Worm (Caenorhabditis elegans) whole organism, young adult: Measurements from ENCODE around the gene ints-9.

Experiments used
- B0019.2 ChIP-seq: fragments of 200-800 bp; sonication (Bioruptor generic); conservative IDR thresholded peaks from 2 replicates; pipeline ENCODE4 v1.3.6; 2022; ENCODE audit warnings: missing genetic modification reagents, missing genetic modification characterization, missing compliant biosample characterization
- B0336.3 ChIP-seq: fragments of 200-800 bp; sonication (Bioruptor generic); IDR thresholded peaks from 2 replicates; pipeline ENCODE4 v1.3.6; 2022; ENCODE audit warnings: missing genetic modification characterization, missing compliant biosample characterization
- D2030.7 ChIP-seq: fragments of 200-800 bp; sonication (Bioruptor generic); IDR thresholded peaks from 2 replicates; pipeline ENCODE4 v1.3.6; 2022; ENCODE audit warnings: missing genetic modification reagents, missing genetic modification characterization, missing compliant biosample characterization
- F23B12.7 ChIP-seq: sonication (generic microtip); optimal IDR thresholded peaks from 2 replicates; lab custom pipeline; 2017; ENCODE audit warnings: missing genetic modification characterization, mild to moderate bottlenecking, missing compliant biosample characterization, antibody characterized with exemption, moderate library complexity; ENCODE audit not compliant: insufficient read depth
- F49E8.2 ChIP-seq: sonication (generic microtip); optimal IDR thresholded peaks from 3 replicates; lab custom pipeline; 2017; ENCODE audit warnings: missing genetic modification characterization, mild to moderate bottlenecking, missing compliant biosample characterization, antibody characterized with exemption, moderate library complexity; ENCODE audit not compliant: insufficient read depth
- F52B5.7 ChIP-seq: sonication (generic microtip); optimal IDR thresholded peaks from 2 replicates; lab custom pipeline; 2016; ENCODE audit warnings: mild to moderate bottlenecking, missing genetic modification characterization, missing compliant biosample characterization
- K12H6.12 ChIP-seq: fragments of 200-800 bp; sonication (Bioruptor generic); optimal IDR thresholded peaks from 2 replicates; lab custom pipeline; 2018; ENCODE audit warnings: mild to moderate bottlenecking, missing genetic modification characterization, missing compliant biosample characterization
- Y53F4B.3 ChIP-seq: fragments of 200-800 bp; sonication (Bioruptor generic); IDR thresholded peaks from 2 replicates; pipeline ENCODE4 v1.3.6; 2022; ENCODE audit warnings: missing genetic modification reagents, missing genetic modification characterization, missing compliant biosample characterization
- Y53G8AR.9 ChIP-seq: fragments of 200-800 bp; sonication (Bioruptor generic); conservative IDR thresholded peaks from 2 replicates; pipeline ENCODE4 v1.3.6; 2022; ENCODE audit warnings: missing genetic modification reagents, missing genetic modification characterization, missing compliant biosample characterization
- akir-1 ChIP-seq: fragments of 200-800 bp; sonication (Bioruptor generic); optimal IDR thresholded peaks from 2 replicates; lab custom pipeline; 2018; ENCODE audit warnings: mild to moderate bottlenecking, missing genetic modification characterization, moderate library complexity, missing compliant biosample characterization
- aptf-3 ChIP-seq: fragments of 200-800 bp; sonication (Bioruptor generic); IDR thresholded peaks from 2 replicates; pipeline ENCODE4 v1.3.6; 2022; ENCODE audit warnings: missing genetic modification characterization, missing compliant biosample characterization
- attf-3 ChIP-seq: fragments of 200-800 bp; sonication (Bioruptor generic); conservative IDR thresholded peaks from 2 replicates; pipeline ENCODE4 v1.3.6; 2022; ENCODE audit warnings: missing genetic modification reagents, missing genetic modification characterization, missing compliant biosample characterization
- attf-5 ChIP-seq: fragments of 200-800 bp; sonication (Bioruptor generic); optimal IDR thresholded peaks from 2 replicates; lab custom pipeline; 2018; ENCODE audit warnings: mild to moderate bottlenecking, missing genetic modification characterization, missing compliant biosample characterization
- ccch-3 ChIP-seq: fragments of 200-800 bp; sonication (Bioruptor generic); optimal IDR thresholded peaks from 2 replicates; lab custom pipeline; 2018; ENCODE audit warnings: mild to moderate bottlenecking, missing genetic modification characterization, missing compliant biosample characterization
- ceh-58 ChIP-seq: fragments of 200-800 bp; sonication (Bioruptor generic); IDR thresholded peaks from 2 replicates; pipeline ENCODE4 v1.3.6; 2022; ENCODE audit warnings: missing genetic modification characterization, missing compliant biosample characterization
- ceh-91 ChIP-seq: fragments of 200-800 bp; sonication (Bioruptor generic); IDR thresholded peaks from 2 replicates; pipeline ENCODE4 v1.3.6; 2022; ENCODE audit warnings: missing genetic modification reagents, missing genetic modification characterization, missing compliant biosample characterization
- chd-7 ChIP-seq: sonication (generic microtip); optimal IDR thresholded peaks from 2 replicates; lab custom pipeline; 2016; ENCODE audit warnings: mild to moderate bottlenecking, missing genetic modification characterization, moderate library complexity, missing compliant biosample characterization
- die-1 ChIP-seq: sonication (generic microtip); optimal IDR thresholded peaks from 2 replicates; lab custom pipeline; 2016; ENCODE audit warnings: missing genotype, mild to moderate bottlenecking, missing genetic modification characterization, missing compliant biosample characterization
- dpff-1 ChIP-seq: sonication (generic microtip); optimal IDR thresholded peaks from 2 replicates; lab custom pipeline; 2017; ENCODE audit warnings: mild to moderate bottlenecking, missing genetic modification characterization, missing compliant biosample characterization
- efl-1 ChIP-seq: fragments of 150-350 bp; optimal IDR thresholded peaks from 2 replicates; lab custom pipeline; 2014; ENCODE audit warnings: missing biosample characterization, missing genetic modification reagents, missing genetic modification characterization
- egl-18 ChIP-seq: fragments of 200-800 bp; sonication (Bioruptor generic); IDR thresholded peaks from 2 replicates; pipeline ENCODE4 v1.3.6; 2022; ENCODE audit warnings: missing genetic modification reagents, missing genetic modification characterization, missing compliant biosample characterization
- egrh-3 ChIP-seq: fragments of 200-800 bp; sonication (Bioruptor generic); IDR thresholded peaks from 2 replicates; pipeline ENCODE4 v1.3.6; 2022; ENCODE audit warnings: missing genetic modification reagents, missing genetic modification characterization, missing compliant biosample characterization
- ekl-4 ChIP-seq: fragments of 200-800 bp; sonication (Bioruptor generic); IDR thresholded peaks from 2 replicates; pipeline ENCODE4 v1.3.6; 2022; ENCODE audit warnings: missing genetic modification reagents, missing genetic modification characterization, missing compliant biosample characterization
- hlh-12 ChIP-seq: sonication (generic microtip); optimal IDR thresholded peaks from 2 replicates; lab custom pipeline; 2016; ENCODE audit warnings: missing genetic modification characterization, missing compliant biosample characterization
- hlh-26 ChIP-seq: fragments of 200-800 bp; sonication (Bioruptor generic); conservative IDR thresholded peaks from 2 replicates; pipeline ENCODE4 v1.3.6; 2022; ENCODE audit warnings: missing genetic modification reagents, missing genetic modification characterization, missing compliant biosample characterization
- hmg-1.2 ChIP-seq: fragments of 200-800 bp; sonication (Bioruptor generic); IDR thresholded peaks from 2 replicates; pipeline ENCODE4 v1.3.6; 2022; ENCODE audit warnings: missing genetic modification reagents, missing genetic modification characterization, missing compliant biosample characterization
- hmg-20 ChIP-seq: fragments of 200-800 bp; sonication (Bioruptor generic); IDR thresholded peaks from 2 replicates; pipeline ENCODE4 v1.3.6; 2022; ENCODE audit warnings: missing genetic modification reagents, missing genetic modification characterization, missing compliant biosample characterization
- hrde-1 ChIP-seq: sonication (generic microtip); optimal IDR thresholded peaks from 2 replicates; lab custom pipeline; 2016; ENCODE audit warnings: missing genetic modification characterization, mild to moderate bottlenecking, missing compliant biosample characterization, moderate library complexity, missing genotype, missing genetic modification reagents, borderline replicate concordance
- hsf-1 ChIP-seq: fragments of 200-800 bp; sonication (Bioruptor generic); IDR thresholded peaks from 2 replicates; pipeline ENCODE4 v1.3.6; 2022; ENCODE audit warnings: missing genetic modification reagents, missing genetic modification characterization, missing compliant biosample characterization
- lag-1 ChIP-seq: fragments of 200-800 bp; sonication (Bioruptor generic); IDR thresholded peaks from 2 replicates; pipeline ENCODE4 v1.3.6; 2022; ENCODE audit warnings: missing genetic modification reagents, missing genetic modification characterization, missing compliant biosample characterization
- let-526 ChIP-seq: fragments of 200-800 bp; sonication (Bioruptor generic); IDR thresholded peaks from 2 replicates; pipeline ENCODE4 v1.3.6; 2022; ENCODE audit warnings: missing genetic modification reagents, missing genetic modification characterization, missing compliant biosample characterization
- lin-40 ChIP-seq: sonication (generic microtip); optimal IDR thresholded peaks from 2 replicates; lab custom pipeline; 2016; ENCODE audit warnings: missing genetic modification characterization, mild to moderate bottlenecking, missing compliant biosample characterization, missing genotype, missing genetic modification reagents
- madf-3 ChIP-seq: fragments of 200-800 bp; sonication (Bioruptor generic); IDR thresholded peaks from 2 replicates; pipeline ENCODE4 v1.3.6; 2022; ENCODE audit warnings: missing genetic modification reagents, missing genetic modification characterization, missing compliant biosample characterization
- mcd-1 ChIP-seq: fragments of 200-800 bp; sonication (Bioruptor generic); IDR thresholded peaks from 2 replicates; pipeline ENCODE4 v1.3.6; 2022; ENCODE audit warnings: missing genetic modification reagents, missing genetic modification characterization, missing compliant biosample characterization
- mel-28 ChIP-seq: sonication (generic microtip); optimal IDR thresholded peaks from 2 replicates; lab custom pipeline; 2016; ENCODE audit warnings: borderline replicate concordance, mild to moderate bottlenecking, missing genetic modification characterization, missing compliant biosample characterization
- mes-4 ChIP-seq: sonication (generic microtip); optimal IDR thresholded peaks from 2 replicates; lab custom pipeline; 2016; ENCODE audit warnings: missing genotype, missing genetic modification characterization, missing compliant biosample characterization
- mxl-1 ChIP-seq: sonication (generic microtip); optimal IDR thresholded peaks from 2 replicates; lab custom pipeline; 2016; ENCODE audit warnings: missing genetic modification characterization, missing compliant biosample characterization
- nhr-80 ChIP-seq: sonication (generic microtip); optimal IDR thresholded peaks from 2 replicates; lab custom pipeline; 2016; ENCODE audit warnings: missing genetic modification characterization, missing compliant biosample characterization
- pbrm-1 ChIP-seq: fragments of 200-800 bp; sonication (Bioruptor generic); IDR thresholded peaks from 2 replicates; pipeline ENCODE4 v1.3.6; 2022; ENCODE audit warnings: missing genetic modification reagents, missing genetic modification characterization, missing compliant biosample characterization
- rec-8 ChIP-seq, 2 experiments: sonication (generic microtip); optimal IDR thresholded peaks; 2 replicates each; lab custom pipeline; 2016; ENCODE audit warnings: mild to moderate bottlenecking in 2 of 2, missing genetic modification characterization in 2 of 2, missing genetic modification reagents in 2 of 2, missing genotype in 2 of 2, missing biosample characterization in 1 of 2, missing compliant biosample characterization in 1 of 2, moderate library complexity in 1 of 2
- sea-2 ChIP-seq: fragments of 200-800 bp; sonication (Bioruptor generic); IDR thresholded peaks from 2 replicates; pipeline ENCODE4 v1.3.6; 2022; ENCODE audit warnings: missing genetic modification characterization, missing compliant biosample characterization
- snpc-3.4 ChIP-seq: sonication (generic microtip); optimal IDR thresholded peaks from 2 replicates; lab custom pipeline; 2017; ENCODE audit warnings: missing genetic modification characterization, mild to moderate bottlenecking, missing compliant biosample characterization, antibody characterized with exemption, moderate library complexity, missing genotype, missing genetic modification reagents
- snpc-4 ChIP-seq, 5 experiments: fragments of 150-350 bp in 1 of 5; sonication (generic microtip) in 4 of 5; optimal IDR thresholded peaks; 2 replicates each; lab custom pipeline; 2014 to 2018; ENCODE audit warnings: missing genetic modification characterization in 5 of 5, missing biosample characterization in 3 of 5, antibody characterized with exemption in 2 of 5, mild to moderate bottlenecking in 2 of 5, missing compliant biosample characterization in 2 of 5, missing genotype in 2 of 5, moderate library complexity in 2 of 5, missing genetic modification reagents in 1 of 5
- sptf-2 ChIP-seq: fragments of 200-800 bp; sonication (Bioruptor generic); optimal IDR thresholded peaks from 2 replicates; lab custom pipeline; 2018; ENCODE audit warnings: mild to moderate bottlenecking, missing genetic modification characterization, missing compliant biosample characterization
- tbp1 ChIP-seq: fragments of 200-800 bp; sonication (Bioruptor generic); optimal IDR thresholded peaks from 2 replicates; lab custom pipeline; 2018; ENCODE audit warnings: mild to moderate bottlenecking, missing genetic modification characterization, missing compliant biosample characterization
- tbx-9 ChIP-seq: sonication (generic microtip); optimal IDR thresholded peaks from 2 replicates; lab custom pipeline; 2016; ENCODE audit warnings: borderline replicate concordance, missing genetic modification characterization, inconsistent platforms, missing compliant biosample characterization
- zfh-2 ChIP-seq: fragments of 200-800 bp; sonication (Bioruptor generic); conservative IDR thresholded peaks from 2 replicates; pipeline ENCODE4 v1.3.6; 2022; ENCODE audit warnings: missing genetic modification reagents, missing genetic modification characterization, missing compliant biosample characterization
- zim-3 ChIP-seq: sonication (generic microtip); optimal IDR thresholded peaks from 2 replicates; lab custom pipeline; 2017; ENCODE audit warnings: mild to moderate bottlenecking, missing genetic modification characterization, moderate library complexity, missing compliant biosample characterization
- ztf-25 ChIP-seq: fragments of 200-800 bp; sonication (Bioruptor generic); IDR thresholded peaks from 2 replicates; pipeline ENCODE4 v1.3.6; 2022; ENCODE audit warnings: missing genetic modification reagents, missing genetic modification characterization, missing compliant biosample characterization

The ints-9 gene

DNA sequence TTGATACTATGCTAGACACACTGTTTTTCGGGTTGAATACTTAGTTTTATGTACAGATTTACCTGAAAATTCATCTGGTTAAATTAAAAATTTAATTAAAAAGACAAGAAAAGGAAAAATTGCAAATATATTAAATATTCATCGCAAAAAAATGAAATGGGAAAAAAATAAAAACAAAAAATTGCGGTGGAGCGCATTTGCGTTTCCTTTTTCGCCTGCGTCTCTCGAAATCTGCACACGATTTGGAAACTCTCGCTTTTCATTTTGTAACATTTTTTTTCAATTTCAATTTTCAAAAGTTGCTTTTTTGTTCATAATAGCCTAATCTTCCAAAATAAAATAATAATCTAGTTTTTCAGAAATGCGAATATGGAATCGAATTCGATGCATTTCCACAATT lies 12.0 kb downstream of the ints-9 start, which contains the start of the genes F19F10.11 and C50E3.5 (continued):
- TF ChIP-seq egl-18 (no peak), ztf-25 (no peak), attf-3 (GFP tag; lab: Robert Waterston, UW) (no peak), akir-1 (GFP tag; lab: Kevin White, UChicago) (no peak), mel-28 (tag; lab: Kevin White, UChicago) (no peak), nhr-80 (tag; lab: Kevin White, UChicago) (no peak), mxl-1 (tag; lab: Kevin White, UChicago) (no peak), efl-1 (no peak), hsf-1 (GFP tag; lab: Robert Waterston, UW) (no peak), sptf-2 (GFP tag; lab: Kevin White, UChicago) (no peak), snpc-4 (GFP tag; optimal IDR thresholded peaks at IDR 0.05; lab: Kevin White, UChicago) (no peak), snpc-4 (tag; optimal IDR thresholded peaks at IDR 0.05; lab: Kevin White, UChicago) (peak in 3 of 4 experiments; percentile 12 to 34 (median 18)), mes-4 (no peak), B0336.3 (GFP tag; lab: Robert Waterston, UW) (no peak), F52B5.7 (tag; lab: Kevin White, UChicago) (no peak), zfh-2 (GFP tag; lab: Robert Waterston, UW) (no peak), F49E8.2 (tag; lab: Kevin White, UChicago) (no peak), snpc-3.4 (peak; percentile 35), pbrm-1 (GFP tag; lab: Robert Waterston, UW) (no peak), B0019.2 (no peak), aptf-3 (no peak), lag-1 (GFP tag; lab: Robert Waterston, UW) (no peak), lin-40 (no peak), let-526 (GFP tag; lab: Robert Waterston, UW) (no peak), chd-7 (tag; lab: Kevin White, UChicago) (no peak), hmg-20 (GFP tag; lab: Robert Waterston, UW) (no peak), egrh-3 (GFP tag; lab: Robert Waterston, UW) (no peak), Y53G8AR.9 (no peak), madf-3 (no peak), ccch-3 (GFP tag; lab: Kevin White, UChicago) (no peak), hrde-1 (tag; lab: Kevin White, UChicago) (no peak), F23B12.7 (tag; lab: Kevin White, UChicago) (peak; percentile 45), hmg-1.2 (GFP tag; lab: Robert Waterston, UW) (peak; percentile 98), dpff-1 (no peak), zim-3 (tag; lab: Kevin White, UChicago) (no peak), K12H6.12 (tag; lab: Kevin White, UChicago) (no peak), Y53F4B.3 (GFP tag; lab: Robert Waterston, UW) (no peak), hlh-26 (GFP tag; lab: Robert Waterston, UW) (no peak), sea-2 (GFP tag; lab: Robert Waterston, UW) (no peak), ekl-4 (GFP tag; lab: Robert Waterston, UW) (no peak), ceh-91 (GFP tag; lab: Robert Waterston, UW) (no peak), rec-8 (tag; optimal IDR thresholded peaks at IDR 0.05; lab: Kevin White, UChicago) (no peak), tbx-9 (tag; lab: Kevin White, UChicago) (no peak), hlh-12 (tag; lab: Kevin White, UChicago) (no peak), die-1 (tag; lab: Kevin White, UChicago) (no peak), ceh-58 (no peak), mcd-1 (peak; percentile 95), D2030.7 (GFP tag; lab: Robert Waterston, UW) (no peak), tbp1 (GFP tag; lab: Kevin White, UChicago) (no peak), attf-5 (GFP tag; lab: Kevin White, UChicago) (peak; percentile 91)
